Worm (Caenorhabditis elegans) whole organism, L2 larva: ENCODE data around the gene skr-10.

Experiments
- C34F6.9 ChIP-seq: fragments of 150-350 bp; optimal IDR thresholded peaks from 2 replicates; lab custom pipeline; 2014; ENCODE audit warnings: missing biosample characterization, missing genetic modification characterization
- F13H6.1 ChIP-seq: sonication (generic microtip); optimal IDR thresholded peaks from 2 replicates; lab custom pipeline; 2016; ENCODE audit warnings: missing genetic modification characterization, missing compliant biosample characterization
- Y55F3AM.14 ChIP-seq: fragments of 200-800 bp; sonication (Bioruptor generic); optimal IDR thresholded peaks from 2 replicates; lab custom pipeline; 2018; ENCODE audit warnings: mild to moderate bottlenecking, missing genetic modification characterization, missing compliant biosample characterization
- ZK546.5 ChIP-seq: sonication (generic microtip); optimal IDR thresholded peaks from 2 replicates; lab custom pipeline; 2017; ENCODE audit warnings: missing biosample characterization, missing genetic modification characterization
- ama-1 ChIP-seq: fragments of 150-350 bp; optimal IDR thresholded peaks from 2 replicates; lab custom pipeline; 2018; ENCODE audit warnings: inconsistent platforms
- ceh-16 ChIP-seq: fragments of 150-350 bp; optimal IDR thresholded peaks from 2 replicates; lab custom pipeline; 2014; ENCODE audit warnings: missing biosample characterization, missing genetic modification characterization
- ceh-82 ChIP-seq: fragments of 150-350 bp; optimal IDR thresholded peaks from 2 replicates; lab custom pipeline; 2014; ENCODE audit warnings: missing biosample characterization, missing genetic modification characterization
- crh-2 ChIP-seq: sonication (generic microtip); optimal IDR thresholded peaks from 2 replicates; lab custom pipeline; 2017; ENCODE audit warnings: missing biosample characterization, missing genetic modification characterization
- dmd-4 ChIP-seq: sonication (generic microtip); optimal IDR thresholded peaks from 2 replicates; lab custom pipeline; 2017; ENCODE audit warnings: missing biosample characterization, missing genetic modification characterization
- egl-27 ChIP-seq: sonication (generic microtip); optimal IDR thresholded peaks from 3 replicates; lab custom pipeline; 2017; ENCODE audit warnings: missing biosample characterization, missing genetic modification reagents, missing genetic modification characterization
- elt-3 ChIP-seq: sonication (generic microtip); optimal IDR thresholded peaks from 2 replicates; lab custom pipeline; 2017; ENCODE audit warnings: missing biosample characterization, missing genetic modification characterization
- fos-1 ChIP-seq: fragments of 150-350 bp; optimal IDR thresholded peaks from 2 replicates; lab custom pipeline; 2014; ENCODE audit warnings: missing biosample characterization, missing genetic modification characterization
- lin-11 ChIP-seq: fragments of 150-350 bp; sonication (generic microtip); optimal IDR thresholded peaks from 2 replicates; lab custom pipeline; 2014; ENCODE audit warnings: missing biosample characterization, missing genetic modification characterization, inconsistent platforms, mixed read lengths
- lin-13 ChIP-seq: fragments of 150-350 bp; optimal IDR thresholded peaks from 2 replicates; lab custom pipeline; 2014; ENCODE audit warnings: missing biosample characterization, missing genetic modification reagents, missing genetic modification characterization
- lin-39 ChIP-seq: fragments of 150-350 bp; optimal IDR thresholded peaks from 2 replicates; lab custom pipeline; 2014; ENCODE audit warnings: missing biosample characterization, missing genetic modification reagents, missing genetic modification characterization
- lsy-2 ChIP-seq, 2 experiments: fragments of 150-350 bp in 1 of 2; sonication (generic microtip) in 1 of 2; optimal IDR thresholded peaks; 2 replicates each; lab custom pipeline; 2014 to 2017; ENCODE audit warnings: missing biosample characterization in 2 of 2, missing genetic modification characterization in 2 of 2
- mbf-1 ChIP-seq: sonication (generic microtip); optimal IDR thresholded peaks from 2 replicates; lab custom pipeline; 2017; ENCODE audit warnings: missing biosample characterization, missing genetic modification characterization
- mdl-1 ChIP-seq, 2 experiments: fragments of 150-350 bp in 1 of 2; sonication (generic microtip) in 1 of 2; optimal IDR thresholded peaks; 2 replicates each; lab custom pipeline; 2017; ENCODE audit warnings: missing biosample characterization in 2 of 2, missing genetic modification characterization in 2 of 2
- nhr-10 ChIP-seq: sonication (generic microtip); optimal IDR thresholded peaks from 2 replicates; lab custom pipeline; 2017; ENCODE audit warnings: missing biosample characterization, missing genetic modification characterization
- nhr-11 ChIP-seq: fragments of 150-350 bp; optimal IDR thresholded peaks from 2 replicates; lab custom pipeline; 2014; ENCODE audit warnings: missing biosample characterization, missing genetic modification characterization
- nhr-12 ChIP-seq: fragments of 150-350 bp; optimal IDR thresholded peaks from 2 replicates; lab custom pipeline; 2014; ENCODE audit warnings: missing biosample characterization, missing genetic modification characterization
- nhr-129 ChIP-seq: fragments of 150-350 bp; optimal IDR thresholded peaks from 2 replicates; lab custom pipeline; 2014; ENCODE audit warnings: missing biosample characterization, missing genetic modification characterization
- nhr-21 ChIP-seq: fragments of 150-350 bp; optimal IDR thresholded peaks from 2 replicates; lab custom pipeline; 2014; ENCODE audit warnings: missing biosample characterization, missing genetic modification characterization
- nhr-23 ChIP-seq: fragments of 150-350 bp; optimal IDR thresholded peaks from 2 replicates; lab custom pipeline; 2014; ENCODE audit warnings: missing biosample characterization, missing genetic modification reagents, missing genetic modification characterization
- nhr-77 ChIP-seq: fragments of 150-350 bp; optimal IDR thresholded peaks from 2 replicates; lab custom pipeline; 2014; ENCODE audit warnings: missing biosample characterization, missing genetic modification characterization
- skn-1 ChIP-seq: sonication (generic microtip); optimal IDR thresholded peaks from 2 replicates; lab custom pipeline; 2017; ENCODE audit warnings: missing biosample characterization, missing genetic modification characterization
- sma-3 ChIP-seq: sonication (generic microtip); optimal IDR thresholded peaks from 2 replicates; lab custom pipeline; 2016; ENCODE audit warnings: missing genetic modification reagents, missing genetic modification characterization, missing compliant biosample characterization
- sma-9 ChIP-seq, 2 experiments: fragments of 150-350 bp in 1 of 2; sonication (generic microtip) in 1 of 2; optimal IDR thresholded peaks; 2 replicates each; lab custom pipeline; 2014 to 2016; ENCODE audit warnings: missing genetic modification characterization in 2 of 2, mild to moderate bottlenecking in 1 of 2, missing biosample characterization in 1 of 2, missing compliant biosample characterization in 1 of 2, missing genetic modification reagents in 1 of 2, moderate library complexity in 1 of 2
- snpc-4 ChIP-seq: fragments of 150-350 bp; optimal IDR thresholded peaks from 2 replicates; lab custom pipeline; 2014; ENCODE audit warnings: missing biosample characterization, missing genetic modification characterization
- unc-39 ChIP-seq: fragments of 150-350 bp; optimal IDR thresholded peaks from 2 replicates; lab custom pipeline; 2014; ENCODE audit warnings: missing biosample characterization, missing genetic modification characterization
- unc-55 ChIP-seq: fragments of 150-350 bp; sonication (generic microtip); optimal IDR thresholded peaks from 3 replicates; lab custom pipeline; 2014; ENCODE audit warnings: missing biosample characterization, missing genetic modification reagents, missing genetic modification characterization
- ztf-1 ChIP-seq: fragments of 200-800 bp; sonication (Bioruptor generic); conservative IDR thresholded peaks from 2 replicates; pipeline ENCODE4 v1.3.6; 2022; ENCODE audit warnings: missing genetic modification characterization, missing compliant biosample characterization
- ztf-4 ChIP-seq: fragments of 150-350 bp; optimal IDR thresholded peaks from 2 replicates; lab custom pipeline; 2014; ENCODE audit warnings: missing biosample characterization, missing genetic modification characterization

Gene skr-10

DNA sequence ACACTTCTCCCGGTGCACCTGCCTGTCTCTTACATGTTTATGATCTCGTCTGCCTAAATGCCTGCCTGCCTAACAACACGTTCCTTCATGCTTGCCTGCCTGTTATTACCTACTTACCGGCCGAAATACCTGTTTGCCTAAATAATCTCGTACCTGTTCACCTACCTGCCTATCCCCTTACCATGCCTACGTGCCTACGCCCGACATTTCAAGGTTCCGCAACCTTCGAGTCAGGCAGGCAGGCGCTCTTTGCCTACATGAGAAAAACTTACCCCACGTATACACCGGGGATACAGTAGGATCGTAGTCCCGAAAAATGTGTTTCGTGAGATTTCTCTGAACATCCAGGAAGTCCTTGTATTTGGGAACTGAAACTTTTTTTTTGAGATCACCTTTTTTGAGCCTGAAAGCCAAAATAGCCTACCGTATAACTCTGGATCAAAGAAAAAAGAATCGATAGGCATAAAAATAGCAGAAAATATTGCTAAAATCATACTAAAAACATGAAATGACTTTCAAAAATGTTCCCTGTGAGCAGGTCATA lies 15.7 kb downstream of the skr-10 start, which contains the start of gene lgc-19:
lgc-19 (minus strand) TSS at position 494 of the 544 bp plus-strand sequence.
- TF ChIP-seq nhr-21 (tag; lab: Kevin White, UChicago): no peak
- no peak for TF ChIP-seq mbf-1 (tag; lab: Kevin White, UChicago)
- TF ChIP-seq ztf-1 (GFP tag; lab: Robert Waterston, UW): no peak
- no peak for TF ChIP-seq nhr-10 (tag; lab: Kevin White, UChicago)
- TF ChIP-seq sma-3 (GFP tag; lab: Kevin White, UChicago): no peak
- no peak for TF ChIP-seq lin-39 (tag; lab: Kevin White, UChicago)
- TF ChIP-seq F13H6.1 (tag; lab: Kevin White, UChicago): no peak
- TF ChIP-seq sma-9 (GFP tag; optimal IDR thresholded peaks at IDR 0.05; lab: Kevin White, UChicago): no peak
- no peak for TF ChIP-seq sma-9 (tag; optimal IDR thresholded peaks at IDR 0.05; lab: Kevin White, UChicago)
- TF ChIP-seq unc-39 (tag; lab: Kevin White, UChicago): no peak
- no peak for TF ChIP-seq mdl-1 (tag; optimal IDR thresholded peaks at IDR 0.05; lab: Kevin White, UChicago)
- no peak for TF ChIP-seq nhr-23 (tag; lab: Kevin White, UChicago)
- TF ChIP-seq nhr-129 (tag; lab: Kevin White, UChicago): no peak
- TF ChIP-seq dmd-4 (tag; lab: Kevin White, UChicago): no peak
- no peak for TF ChIP-seq egl-27 (tag; lab: Kevin White, UChicago)
- no peak for TF ChIP-seq elt-3
- no peak for TF ChIP-seq ceh-82 (tag; lab: Kevin White, UChicago)
- TF ChIP-seq nhr-77 (tag; lab: Kevin White, UChicago): no peak
- TF ChIP-seq ZK546.5: no peak
- no peak for TF ChIP-seq ceh-16 (tag; lab: Kevin White, UChicago)
- TF ChIP-seq, all 48 proteins: peak for 0

ce11 chrIV:15962801-15963200 lies 16.2 kb downstream of the skr-10 start, which contains the start of gene Y105C5B.17:
Gene Y105C5B.17 (plus strand): TSS chrIV:15963101.
- TF ChIP-seq ztf-4 (tag; lab: Kevin White, UChicago): no peak
- no peak for TF ChIP-seq nhr-11 (tag; lab: Kevin White, UChicago)
- no peak for TF ChIP-seq Y55F3AM.14 (GFP tag; lab: Kevin White, UChicago)
- no peak for TF ChIP-seq C34F6.9 (tag; lab: Kevin White, UChicago)
- TF ChIP-seq sma-3 (GFP tag; lab: Kevin White, UChicago): no peak
- no peak for TF ChIP-seq snpc-4 (tag; lab: Kevin White, UChicago)
- no peak for TF ChIP-seq fos-1 (tag; lab: Kevin White, UChicago)
- TF ChIP-seq mdl-1 (tag; optimal IDR thresholded peaks at IDR 0.05; lab: Kevin White, UChicago): no peak
- no peak for TF ChIP-seq nhr-77 (tag; lab: Kevin White, UChicago)
- no peak for TF ChIP-seq lin-13 (GFP tag; lab: Kevin White, UChicago)

DNA sequence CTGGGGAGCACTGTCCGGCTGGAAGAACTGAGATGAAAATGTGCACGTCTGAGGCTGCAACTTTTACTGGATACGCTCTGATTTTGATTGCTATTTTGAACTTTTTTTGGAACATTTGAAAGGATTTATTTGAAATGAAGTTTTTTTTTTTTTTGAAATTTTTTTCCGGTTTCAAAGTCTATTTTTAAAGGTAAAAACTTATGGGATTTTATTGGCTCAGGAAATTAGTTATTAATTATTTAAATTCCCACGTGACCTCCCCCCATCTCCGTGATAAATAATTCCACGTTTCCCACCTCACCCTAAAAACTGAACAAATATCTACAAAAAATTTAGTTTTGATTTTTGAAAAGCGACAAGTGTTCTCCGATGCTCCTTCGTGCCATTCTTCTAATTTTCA lies 17.7 kb downstream of the skr-10 start, which contains the start of gene Y105C5B.18:
Y105C5B.18 (plus strand) TSS at position 301 of the 400 bp plus-strand sequence.
- TF ChIP-seq mbf-1 (tag; lab: Kevin White, UChicago) (no peak), nhr-12 (no peak), ama-1 (lab: Kevin White, UChicago) (no peak), F13H6.1 (tag; lab: Kevin White, UChicago) (no peak), unc-55 (GFP tag; lab: Kevin White, UChicago) (no peak), Y55F3AM.14 (GFP tag; lab: Kevin White, UChicago) (no peak)

DNA sequence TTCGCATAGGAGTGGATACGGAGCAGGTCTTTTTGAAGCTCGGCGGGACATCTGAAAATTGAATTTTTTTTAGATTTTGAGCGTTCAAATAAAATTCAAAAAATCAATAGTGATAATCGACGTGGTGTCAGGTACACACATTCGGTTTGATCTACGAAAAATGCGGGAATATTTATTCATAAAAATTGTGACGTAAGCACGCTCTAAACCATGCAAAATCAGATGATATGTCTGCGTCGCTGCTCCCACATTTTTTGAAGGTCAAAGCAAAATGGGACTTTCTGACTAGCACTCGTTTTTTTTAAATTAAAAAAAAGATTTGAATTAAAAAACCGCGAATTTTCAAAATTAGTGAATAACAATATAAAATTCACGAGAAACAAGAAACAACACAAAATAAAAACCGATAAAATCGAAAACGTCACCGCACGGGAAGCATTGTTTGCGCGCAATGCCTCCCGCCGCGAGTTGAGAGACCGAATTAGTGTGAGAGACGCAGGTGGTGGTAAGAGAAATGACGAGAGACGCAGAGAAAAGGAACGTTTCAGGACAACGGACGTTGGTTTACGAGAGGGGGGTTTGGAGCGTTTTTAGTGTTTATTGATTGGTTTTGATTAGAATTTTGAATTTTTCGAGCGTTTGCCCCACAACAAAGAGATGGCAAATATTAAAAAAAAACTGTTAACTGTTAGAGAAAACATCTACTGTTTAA lies 37.5 kb downstream of the skr-10 start, which contains the start of gene Y105C5B.19:
Y105C5B.19 (minus strand) TSS at position 51 of the 712 bp plus-strand sequence.
- TF ChIP-seq lin-13 (GFP tag; lab: Kevin White, UChicago): peak; percentile 50
- no peak for TF ChIP-seq lsy-2 (tag; optimal IDR thresholded peaks at IDR 0.05; lab: Kevin White, UChicago)
- TF ChIP-seq sma-9 (GFP tag; optimal IDR thresholded peaks at IDR 0.05; lab: Kevin White, UChicago): no peak
- TF ChIP-seq sma-9 (tag; optimal IDR thresholded peaks at IDR 0.05; lab: Kevin White, UChicago): no peak
- TF ChIP-seq skn-1 (tag; lab: Kevin White, UChicago): no peak
- TF ChIP-seq F13H6.1 (tag; lab: Kevin White, UChicago): peak; percentile 40
- peak; percentile 42 for TF ChIP-seq crh-2
- no peak for TF ChIP-seq lin-39 (tag; lab: Kevin White, UChicago)
- TF ChIP-seq C34F6.9 (tag; lab: Kevin White, UChicago): peak; percentile 72
- TF ChIP-seq unc-55 (GFP tag; lab: Kevin White, UChicago): peak; percentile 73
- no peak for TF ChIP-seq elt-3
- TF ChIP-seq lin-11: peak; percentile 19
- TF ChIP-seq, all 48 proteins: peak for 6
